Worm (Caenorhabditis elegans) whole organism, midembryonic: ENCODE data around the gene cest-7.

ENCODE experiments used
- T22C8.4 ChIP-seq: fragments of 200-800 bp; sonication (Bioruptor generic); IDR thresholded peaks from 2 replicates; pipeline ENCODE4 v1.3.6; 2022; ENCODE audit warnings: missing genetic modification characterization, missing compliant biosample characterization
- cog-1 ChIP-seq: sonication (generic microtip); optimal IDR thresholded peaks from 2 replicates; lab custom pipeline; 2016; ENCODE audit warnings: missing genetic modification characterization, missing compliant biosample characterization
- flt-1 ChIP-seq: fragments of 200-800 bp; sonication (Bioruptor generic); IDR thresholded peaks from 2 replicates; pipeline ENCODE4 v1.3.6; 2022; ENCODE audit warnings: missing genetic modification characterization, missing compliant biosample characterization
- klf-2 ChIP-seq: fragments of 200-800 bp; sonication (Bioruptor generic); conservative IDR thresholded peaks from 2 replicates; pipeline ENCODE4 v1.3.6; 2022; ENCODE audit warnings: missing genetic modification reagents, missing genetic modification characterization, missing compliant biosample characterization
- med-1 ChIP-seq: sonication (generic microtip); optimal IDR thresholded peaks from 2 replicates; lab custom pipeline; 2017; ENCODE audit warnings: missing genetic modification characterization, mild to moderate bottlenecking, missing compliant biosample characterization, antibody characterized with exemption, missing genetic modification reagents; ENCODE audit not compliant: insufficient read depth
- ref-1 ChIP-seq: fragments of 200-800 bp; sonication (Bioruptor generic); conservative IDR thresholded peaks from 2 replicates; pipeline ENCODE4 v1.3.6; 2022; ENCODE audit warnings: missing genetic modification reagents, missing genetic modification characterization, missing compliant biosample characterization
- tab-1 ChIP-seq: fragments of 200-800 bp; sonication (Bioruptor generic); IDR thresholded peaks from 2 replicates; pipeline ENCODE4 v1.3.6; 2022; ENCODE audit warnings: missing genetic modification characterization, missing compliant biosample characterization
- ztf-23 ChIP-seq: fragments of 200-800 bp; sonication (Bioruptor generic); IDR thresholded peaks from 2 replicates; pipeline ENCODE4 v1.3.6; 2022; ENCODE audit warnings: missing genetic modification reagents, missing genetic modification characterization, missing compliant biosample characterization
- ztf-29 ChIP-seq: fragments of 200-800 bp; sonication (Bioruptor generic); IDR thresholded peaks from 2 replicates; pipeline ENCODE4 v1.3.6; 2022; ENCODE audit warnings: missing genetic modification reagents, missing genetic modification characterization, missing compliant biosample characterization

cest-7 gene

ce11 chrX:12248140-12248539, 18.4 kb downstream of the cest-7 start:
- TF ChIP-seq T22C8.4 (GFP tag; lab: Robert Waterston, UW), result no peak
- no peak for TF ChIP-seq klf-2 (GFP tag; lab: Robert Waterston, UW)
- TF ChIP-seq flt-1 (GFP tag; lab: Robert Waterston, UW), result no peak
- no peak for TF ChIP-seq tab-1 (GFP tag; lab: Robert Waterston, UW)
- TF ChIP-seq cog-1, result no peak
- TF ChIP-seq med-1, result no peak
- TF ChIP-seq ztf-23 (GFP tag; lab: Robert Waterston, UW), result no peak
- no peak for TF ChIP-seq ztf-29 (GFP tag; lab: Robert Waterston, UW)
- TF ChIP-seq ref-1 (GFP tag; lab: Robert Waterston, UW), result no peak

- TF ChIP-seq ztf-29 (GFP tag; lab: Robert Waterston, UW) (no peak), ref-1 (GFP tag; lab: Robert Waterston, UW) (no peak), med-1 (no peak), tab-1 (GFP tag; lab: Robert Waterston, UW) (no peak), ztf-23 (GFP tag; lab: Robert Waterston, UW) (no peak), klf-2 (GFP tag; lab: Robert Waterston, UW) (no peak), T22C8.4 (GFP tag; lab: Robert Waterston, UW) (no peak), flt-1 (GFP tag; lab: Robert Waterston, UW) (no peak), cog-1 (no peak)
Measured at ce11 chrX:12252189-12252588, 22.4 kb downstream of the cest-7 start.

ce11 chrX:12256594-12257048, 26.9 kb downstream of the cest-7 start, which contains the start of gene E01G6.2:
E01G6.2 (plus strand) TSS chrX:12256644.
- TF ChIP-seq T22C8.4 (GFP tag; lab: Robert Waterston, UW) (no peak), ref-1 (GFP tag; lab: Robert Waterston, UW) (no peak), tab-1 (GFP tag; lab: Robert Waterston, UW) (no peak), flt-1 (GFP tag; lab: Robert Waterston, UW) (no peak)

ce11 chrX:12260381-12260931, 30.7 kb downstream of the cest-7 start, which contains the start of gene E01G6.1:
E01G6.1 (plus strand) TSS chrX:12260881.
- TF ChIP-seq cog-1 (no peak), ztf-29 (GFP tag; lab: Robert Waterston, UW) (peak; percentile 8; the same call in 1 of the 2 replicates), T22C8.4 (GFP tag; lab: Robert Waterston, UW) (no peak), klf-2 (GFP tag; lab: Robert Waterston, UW) (no peak), ztf-23 (GFP tag; lab: Robert Waterston, UW) (no peak), tab-1 (GFP tag; lab: Robert Waterston, UW) (no peak), med-1 (no peak)

- TF ChIP-seq klf-2 (GFP tag; lab: Robert Waterston, UW) (no peak), ztf-29 (GFP tag; lab: Robert Waterston, UW) (no peak), ztf-23 (GFP tag; lab: Robert Waterston, UW) (no peak), cog-1 (no peak), T22C8.4 (GFP tag; lab: Robert Waterston, UW) (no peak), ref-1 (GFP tag; lab: Robert Waterston, UW) (no peak), flt-1 (GFP tag; lab: Robert Waterston, UW) (no peak), med-1 (no peak), tab-1 (GFP tag; lab: Robert Waterston, UW) (no peak)
Measured at ce11 chrX:12270841-12271240, 41.1 kb downstream of the cest-7 start, which contains the start of gene otpl-8. otpl-8 (minus strand) TSS chrX:12270941.

- TF ChIP-seq cog-1, result no peak
- no peak for TF ChIP-seq ref-1 (GFP tag; lab: Robert Waterston, UW)
- TF ChIP-seq ztf-23 (GFP tag; lab: Robert Waterston, UW), result no peak
- TF ChIP-seq klf-2 (GFP tag; lab: Robert Waterston, UW), result no peak
- TF ChIP-seq flt-1 (GFP tag; lab: Robert Waterston, UW), result no peak
- no peak for TF ChIP-seq T22C8.4 (GFP tag; lab: Robert Waterston, UW)
- TF ChIP-seq med-1, result no peak
- no peak for TF ChIP-seq ztf-29 (GFP tag; lab: Robert Waterston, UW)
- TF ChIP-seq tab-1 (GFP tag; lab: Robert Waterston, UW), result no peak
Measured at ce11 chrX:12273870-12274269, 44.1 kb downstream of the cest-7 start, which contains the start of gene H19J13.2. H19J13.2 (minus strand) TSS chrX:12273970.

ce11 chrX:12275577-12275976, 45.8 kb downstream of the cest-7 start, which contains the start of gene C04B4.6:
C04B4.6 (minus strand) TSS chrX:12275677.
- no peak for TF ChIP-seq ztf-23 (GFP tag; lab: Robert Waterston, UW)
- TF ChIP-seq ref-1 (GFP tag; lab: Robert Waterston, UW), result no peak

- TF ChIP-seq tab-1 (GFP tag; lab: Robert Waterston, UW), result no peak
- TF ChIP-seq klf-2 (GFP tag; lab: Robert Waterston, UW), result no peak
- TF ChIP-seq cog-1, result no peak
- TF ChIP-seq ztf-29 (GFP tag; lab: Robert Waterston, UW), result no peak
- TF ChIP-seq flt-1 (GFP tag; lab: Robert Waterston, UW), result no peak
- TF ChIP-seq ref-1 (GFP tag; lab: Robert Waterston, UW), result no peak
- TF ChIP-seq ztf-23 (GFP tag; lab: Robert Waterston, UW), result no peak
- TF ChIP-seq T22C8.4 (GFP tag; lab: Robert Waterston, UW), result no peak
- no peak for TF ChIP-seq med-1
Measured at ce11 chrX:12280477-12280876, 50.7 kb downstream of the cest-7 start, which contains the start of gene C04B4.1. C04B4.1 (plus strand) TSS chrX:12280777.
